Worm (Caenorhabditis elegans) whole organism, L4/young adult: Measurements from ENCODE around the gene W03C9.6.

Experiments
- W03F9.2 ChIP-seq: fragments of 150-350 bp; optimal IDR thresholded peaks from 2 replicates; lab custom pipeline; 2014; ENCODE audit warnings: missing biosample characterization, missing genetic modification characterization
- dao-5 ChIP-seq: sonication (generic microtip); optimal IDR thresholded peaks from 2 replicates; lab custom pipeline; 2016; ENCODE audit warnings: missing genotype, missing genetic modification characterization, moderate library complexity, missing compliant biosample characterization
- him-1 ChIP-seq: sonication (generic microtip); optimal IDR thresholded peaks from 2 replicates; lab custom pipeline; 2016; ENCODE audit warnings: missing genotype, missing genetic modification reagents, missing genetic modification characterization, missing compliant biosample characterization

- TF ChIP-seq him-1 (tag; lab: Kevin White, UChicago) (no peak), dao-5 (tag; lab: Kevin White, UChicago) (no peak), W03F9.2 (tag; lab: Kevin White, UChicago) (no peak)
Measured at ce11 chrII:11976727-11977259, 22.5 kb downstream of the W03C9.6 start.
